Worm (Caenorhabditis elegans): ENCODE data around the gene pqn-36.

Gene pqn-36

DNA sequence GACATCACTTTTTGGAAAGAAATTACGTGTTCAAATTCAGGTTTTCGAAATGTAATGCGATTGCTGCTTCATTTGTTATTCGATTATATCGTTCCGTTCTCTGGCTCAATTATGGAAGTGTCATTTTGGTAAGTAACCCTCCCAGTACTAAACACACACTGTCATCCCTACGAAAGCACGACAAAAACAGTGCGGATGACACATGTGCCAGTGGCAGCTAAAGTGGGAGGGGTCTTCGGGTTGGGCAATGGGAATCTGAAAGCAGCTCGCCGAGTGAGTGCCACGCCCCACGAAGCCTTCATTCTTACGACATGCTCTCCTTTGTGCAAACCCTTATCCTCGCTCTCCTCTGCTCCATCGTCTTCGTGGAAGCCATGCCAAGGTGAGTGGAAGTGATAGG is 18.2 kb upstream of the pqn-36 start, which contains the start of gene flp-32:
flp-32 (plus strand) TSS at position 301 of the 400 bp plus-strand sequence.
- no peak for TF ChIP-seq ceh-36 (tag; optimal IDR thresholded peaks at IDR 0.05)
- TF ChIP-seq flt-1 (GFP tag; IDR thresholded peaks at IDR 0.05), result no peak
- TF ChIP-seq tbx-11 (GFP tag; IDR thresholded peaks at IDR 0.05), result no peak
- TF ChIP-seq scrt-1 (GFP tag; IDR thresholded peaks at IDR 0.05), result no peak
- no peak for TF ChIP-seq ets-7 (tag; optimal IDR thresholded peaks at IDR 0.05)
- no peak for TF ChIP-seq tbx-37 (GFP tag; conservative IDR thresholded peaks at IDR 0.05)
- TF ChIP-seq hnd-1 (tag; optimal IDR thresholded peaks at IDR 0.05), result no peak

DNA sequence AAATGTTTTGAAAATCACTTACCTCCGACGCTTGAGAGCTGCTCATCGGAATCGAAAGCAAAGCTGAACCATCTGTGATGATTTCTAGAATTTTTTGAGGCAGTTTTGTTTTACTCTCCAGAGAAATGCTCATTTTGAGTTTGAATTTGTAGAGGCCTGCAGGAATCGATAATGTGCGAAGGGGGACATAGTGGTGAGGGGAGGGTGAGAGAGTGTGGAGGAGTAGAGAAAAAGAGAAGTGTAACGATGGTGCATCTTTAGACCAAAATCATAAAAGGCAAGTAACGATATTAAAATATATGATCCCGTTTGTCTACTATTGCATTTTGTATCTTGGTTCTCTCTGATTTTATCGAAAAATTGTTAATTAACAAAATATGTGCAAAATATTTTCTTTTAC is 15.7 kb upstream of the pqn-36 start, which contains the start of gene blos-8:
blos-8 (minus strand) TSS at position 216 of the 400 bp plus-strand sequence.
- no peak for TF ChIP-seq flt-1 (GFP tag; IDR thresholded peaks at IDR 0.05)
- TF ChIP-seq aly-1 (tag; optimal IDR thresholded peaks at IDR 0.05), result no peak
- TF ChIP-seq F13C5.2 (tag; optimal IDR thresholded peaks at IDR 0.05), result no peak
- no peak for TF ChIP-seq ceh-36 (tag; optimal IDR thresholded peaks at IDR 0.05)
- no peak for TF ChIP-seq B0310.2 (tag; optimal IDR thresholded peaks at IDR 0.05)
- TF ChIP-seq sea-1 (GFP tag; conservative IDR thresholded peaks at IDR 0.05), result no peak
- TF ChIP-seq pes-1 (GFP tag; IDR thresholded peaks at IDR 0.05), result no peak
- TF ChIP-seq ets-7 (tag; optimal IDR thresholded peaks at IDR 0.05), result no peak
- no peak for TF ChIP-seq ceh-13 (GFP tag; optimal IDR thresholded peaks at IDR 0.05)
- no peak for TF ChIP-seq tbx-11 (GFP tag; IDR thresholded peaks at IDR 0.05)
- no peak for TF ChIP-seq hnd-1 (tag; optimal IDR thresholded peaks at IDR 0.05)
- no peak for TF ChIP-seq hmbx-1 (tag; optimal IDR thresholded peaks at IDR 0.05)
- no peak for TF ChIP-seq hmg-4 (GFP tag; optimal IDR thresholded peaks at IDR 0.05)
- no peak for TF ChIP-seq tbx-37 (GFP tag; conservative IDR thresholded peaks at IDR 0.05)
- TF ChIP-seq scrt-1 (GFP tag; IDR thresholded peaks at IDR 0.05), result no peak
- TF ChIP-seq tra-4 (tag; optimal IDR thresholded peaks at IDR 0.05), result no peak
- no peak for TF ChIP-seq ama-1 (optimal IDR thresholded peaks at IDR 0.05)

DNA sequence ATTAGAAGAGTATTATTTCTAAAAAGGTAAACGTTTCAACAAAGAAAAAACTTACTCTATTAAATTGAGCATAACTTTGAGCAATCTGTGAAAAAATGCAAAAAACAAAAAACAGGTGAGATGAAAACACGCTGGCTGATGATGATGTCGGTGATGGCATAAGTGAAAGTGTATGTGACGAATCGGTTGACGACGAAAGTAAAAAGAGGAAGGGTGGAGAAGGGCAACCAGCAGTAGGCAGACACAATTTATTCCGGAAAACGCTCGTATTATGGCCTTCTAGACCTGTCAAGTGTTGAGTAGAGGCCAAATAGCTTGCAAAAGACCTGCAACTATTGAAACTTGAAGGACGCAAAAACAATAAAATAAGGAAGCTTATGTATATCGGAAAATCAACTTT is 12.6 kb upstream of the pqn-36 start, which contains the start of gene nas-13:
nas-13 (minus strand) TSS at position 323 of the 400 bp plus-strand sequence.
- TF ChIP-seq tbx-37 (GFP tag; conservative IDR thresholded peaks at IDR 0.05), result no peak
- no peak for TF ChIP-seq F13C5.2 (tag; optimal IDR thresholded peaks at IDR 0.05)
- TF ChIP-seq ceh-36 (tag; optimal IDR thresholded peaks at IDR 0.05), result no peak
- no peak for TF ChIP-seq aly-1 (tag; optimal IDR thresholded peaks at IDR 0.05)
- no peak for TF ChIP-seq pes-1 (GFP tag; IDR thresholded peaks at IDR 0.05)
- TF ChIP-seq ama-1 (optimal IDR thresholded peaks at IDR 0.05), result no peak
- no peak for TF ChIP-seq flt-1 (GFP tag; IDR thresholded peaks at IDR 0.05)
- TF ChIP-seq tbx-11 (GFP tag; IDR thresholded peaks at IDR 0.05), result no peak
- TF ChIP-seq ceh-13 (GFP tag; optimal IDR thresholded peaks at IDR 0.05), result no peak
- no peak for TF ChIP-seq B0310.2 (tag; optimal IDR thresholded peaks at IDR 0.05)
- no peak for TF ChIP-seq hmbx-1 (tag; optimal IDR thresholded peaks at IDR 0.05)
- no peak for TF ChIP-seq sea-1 (GFP tag; conservative IDR thresholded peaks at IDR 0.05)
- no peak for TF ChIP-seq ets-7 (tag; optimal IDR thresholded peaks at IDR 0.05)
- no peak for TF ChIP-seq hmg-4 (GFP tag; optimal IDR thresholded peaks at IDR 0.05)

DNA sequence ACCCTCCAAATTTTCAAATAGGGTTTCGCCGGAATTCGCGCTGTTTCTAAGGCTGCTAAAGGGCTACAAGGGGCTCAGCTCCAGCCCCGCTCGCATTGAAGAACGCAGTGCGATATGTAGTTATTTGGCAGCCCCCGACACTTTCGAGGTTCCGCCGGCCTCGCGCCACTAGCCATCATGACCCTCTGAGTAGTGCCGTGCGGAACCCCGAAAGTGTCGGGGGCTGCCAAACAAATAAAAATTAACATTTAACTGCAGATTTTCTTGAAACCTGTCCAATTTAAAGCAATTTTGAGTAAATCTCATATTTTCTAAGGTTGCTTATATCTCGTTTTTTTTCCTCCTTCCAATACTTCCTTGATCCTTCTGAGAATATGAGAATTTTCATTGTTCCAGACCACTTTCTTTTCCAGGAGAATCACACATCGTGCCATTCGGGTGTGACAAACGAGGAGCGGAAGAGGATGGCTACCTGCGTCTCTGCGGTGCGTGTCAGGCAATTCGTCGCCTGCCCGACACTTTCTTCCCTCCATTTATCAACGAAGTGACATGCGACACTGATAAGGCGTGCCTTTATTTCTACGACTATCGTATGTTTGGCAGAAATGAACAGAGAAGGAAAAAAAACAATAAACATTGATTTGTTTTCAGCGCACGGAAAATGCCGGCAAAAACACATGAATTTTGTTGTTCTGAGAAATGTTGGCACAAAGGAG is 8.6 kb upstream of the pqn-36 start:
- no peak for TF ChIP-seq hmbx-1 (tag; optimal IDR thresholded peaks at IDR 0.05)
- TF ChIP-seq F13C5.2 (tag; optimal IDR thresholded peaks at IDR 0.05), result no peak
- TF ChIP-seq aly-1 (tag; optimal IDR thresholded peaks at IDR 0.05), result no peak
- TF ChIP-seq ceh-36 (tag; optimal IDR thresholded peaks at IDR 0.05), result no peak
- no peak for TF ChIP-seq tbx-11 (GFP tag; IDR thresholded peaks at IDR 0.05)
- TF ChIP-seq tbx-37 (GFP tag; conservative IDR thresholded peaks at IDR 0.05), result no peak
- no peak for TF ChIP-seq ets-7 (tag; optimal IDR thresholded peaks at IDR 0.05)
- TF ChIP-seq sea-1 (GFP tag; conservative IDR thresholded peaks at IDR 0.05), result no peak
- no peak for TF ChIP-seq flt-1 (GFP tag; IDR thresholded peaks at IDR 0.05)
- no peak for TF ChIP-seq hnd-1 (tag; optimal IDR thresholded peaks at IDR 0.05)
- no peak for TF ChIP-seq B0310.2 (tag; optimal IDR thresholded peaks at IDR 0.05)
- no peak for TF ChIP-seq pes-1 (GFP tag; IDR thresholded peaks at IDR 0.05)
- TF ChIP-seq hmg-4 (GFP tag; optimal IDR thresholded peaks at IDR 0.05), result no peak
- TF ChIP-seq ceh-13 (GFP tag; optimal IDR thresholded peaks at IDR 0.05), result no peak

- TF ChIP-seq hnd-1 (tag; optimal IDR thresholded peaks at IDR 0.05), result no peak
- no peak for TF ChIP-seq flt-1 (GFP tag; IDR thresholded peaks at IDR 0.05)
- TF ChIP-seq B0310.2 (tag; optimal IDR thresholded peaks at IDR 0.05), result no peak
- no peak for TF ChIP-seq ceh-36 (tag; optimal IDR thresholded peaks at IDR 0.05)
- no peak for TF ChIP-seq hmbx-1 (tag; optimal IDR thresholded peaks at IDR 0.05)
- no peak for TF ChIP-seq aly-1 (tag; optimal IDR thresholded peaks at IDR 0.05)
- TF ChIP-seq pes-1 (GFP tag; IDR thresholded peaks at IDR 0.05), result no peak
- no peak for TF ChIP-seq hmg-4 (GFP tag; optimal IDR thresholded peaks at IDR 0.05)
- no peak for TF ChIP-seq ets-7 (tag; optimal IDR thresholded peaks at IDR 0.05)
- TF ChIP-seq F13C5.2 (tag; optimal IDR thresholded peaks at IDR 0.05), result no peak
- no peak for TF ChIP-seq tbx-37 (GFP tag; conservative IDR thresholded peaks at IDR 0.05)
- TF ChIP-seq tra-4 (tag; optimal IDR thresholded peaks at IDR 0.05), result no peak
- no peak for TF ChIP-seq ceh-13 (GFP tag; optimal IDR thresholded peaks at IDR 0.05)
- TF ChIP-seq tbx-11 (GFP tag; IDR thresholded peaks at IDR 0.05), result no peak
- no peak for TF ChIP-seq scrt-1 (GFP tag; IDR thresholded peaks at IDR 0.05)
- TF ChIP-seq ama-1 (optimal IDR thresholded peaks at IDR 0.05), result no peak
- no peak for TF ChIP-seq sea-1 (GFP tag; conservative IDR thresholded peaks at IDR 0.05)
Measured at ce11 chrX:15420671-15421070, 5.4 kb upstream of the pqn-36 start, which contains the start of gene F39D8.3. F39D8.3 (plus strand) TSS chrX:15420971.

ce11 chrX:15408577-15408976 is 6.7 kb downstream of the pqn-36 start:
- no peak for TF ChIP-seq F13C5.2 (tag; optimal IDR thresholded peaks at IDR 0.05)
- TF ChIP-seq ceh-13 (GFP tag; optimal IDR thresholded peaks at IDR 0.05), result no peak
- TF ChIP-seq pes-1 (GFP tag; IDR thresholded peaks at IDR 0.05), result no peak
- no peak for TF ChIP-seq aly-1 (tag; optimal IDR thresholded peaks at IDR 0.05)
- TF ChIP-seq ets-7 (tag; optimal IDR thresholded peaks at IDR 0.05), result no peak
- no peak for TF ChIP-seq flt-1 (GFP tag; IDR thresholded peaks at IDR 0.05)
- no peak for TF ChIP-seq tra-4 (tag; optimal IDR thresholded peaks at IDR 0.05)
- TF ChIP-seq ceh-36 (tag; optimal IDR thresholded peaks at IDR 0.05), result no peak
- TF ChIP-seq ama-1 (optimal IDR thresholded peaks at IDR 0.05), result no peak
- no peak for TF ChIP-seq B0310.2 (tag; optimal IDR thresholded peaks at IDR 0.05)
- no peak for TF ChIP-seq tbx-37 (GFP tag; conservative IDR thresholded peaks at IDR 0.05)
- no peak for TF ChIP-seq hmg-4 (GFP tag; optimal IDR thresholded peaks at IDR 0.05)
- no peak for TF ChIP-seq hmbx-1 (tag; optimal IDR thresholded peaks at IDR 0.05)
- TF ChIP-seq tbx-11 (GFP tag; IDR thresholded peaks at IDR 0.05), result no peak
- TF ChIP-seq scrt-1 (GFP tag; IDR thresholded peaks at IDR 0.05), result no peak
